Worm (Caenorhabditis elegans) whole organism, L2 larva: ENCODE measurements around the gene R07E3.7.

Experiments
- aly-2 ChIP-seq: fragments of 150-350 bp; optimal IDR thresholded peaks from 2 replicates; lab custom pipeline; 2014; ENCODE audit warnings: missing biosample characterization, missing genetic modification characterization
- elt-3 ChIP-seq: sonication (generic microtip); optimal IDR thresholded peaks from 2 replicates; lab custom pipeline; 2017; ENCODE audit warnings: missing biosample characterization, missing genetic modification characterization
- lin-13 ChIP-seq: fragments of 150-350 bp; optimal IDR thresholded peaks from 2 replicates; lab custom pipeline; 2014; ENCODE audit warnings: missing biosample characterization, missing genetic modification reagents, missing genetic modification characterization
- lin-39 ChIP-seq: fragments of 150-350 bp; optimal IDR thresholded peaks from 2 replicates; lab custom pipeline; 2014; ENCODE audit warnings: missing biosample characterization, missing genetic modification reagents, missing genetic modification characterization
- lsy-2 ChIP-seq, 2 experiments: fragments of 150-350 bp in 1 of 2; sonication (generic microtip) in 1 of 2; optimal IDR thresholded peaks; 2 replicates each; lab custom pipeline; 2014 to 2017; ENCODE audit warnings: missing biosample characterization in 2 of 2, missing genetic modification characterization in 2 of 2
- mab-5 ChIP-seq: fragments of 150-350 bp; optimal IDR thresholded peaks from 2 replicates; lab custom pipeline; 2014; ENCODE audit warnings: missing biosample characterization, missing genetic modification characterization
- nhr-11 ChIP-seq: fragments of 150-350 bp; optimal IDR thresholded peaks from 2 replicates; lab custom pipeline; 2014; ENCODE audit warnings: missing biosample characterization, missing genetic modification characterization
- nhr-12 ChIP-seq: fragments of 150-350 bp; optimal IDR thresholded peaks from 2 replicates; lab custom pipeline; 2014; ENCODE audit warnings: missing biosample characterization, missing genetic modification characterization
- nhr-21 ChIP-seq: fragments of 150-350 bp; optimal IDR thresholded peaks from 2 replicates; lab custom pipeline; 2014; ENCODE audit warnings: missing biosample characterization, missing genetic modification characterization
- nhr-237 ChIP-seq: fragments of 150-350 bp; optimal IDR thresholded peaks from 2 replicates; lab custom pipeline; 2014; ENCODE audit warnings: missing biosample characterization, missing genetic modification characterization
- peb-1 ChIP-seq: fragments of 150-350 bp; optimal IDR thresholded peaks from 2 replicates; lab custom pipeline; 2014; ENCODE audit warnings: missing biosample characterization, missing genetic modification characterization
- skn-1 ChIP-seq: sonication (generic microtip); optimal IDR thresholded peaks from 2 replicates; lab custom pipeline; 2017; ENCODE audit warnings: missing biosample characterization, missing genetic modification characterization
- unc-39 ChIP-seq: fragments of 150-350 bp; optimal IDR thresholded peaks from 2 replicates; lab custom pipeline; 2014; ENCODE audit warnings: missing biosample characterization, missing genetic modification characterization
- ztf-11 ChIP-seq: sonication (generic microtip); optimal IDR thresholded peaks from 2 replicates; lab custom pipeline; 2017; ENCODE audit warnings: missing biosample characterization, missing genetic modification characterization

- TF ChIP-seq skn-1 (tag; lab: Kevin White, UChicago) = no peak
- no peak for TF ChIP-seq lsy-2 (tag; optimal IDR thresholded peaks at IDR 0.05; lab: Kevin White, UChicago)
- TF ChIP-seq nhr-12 (tag; lab: Kevin White, UChicago) = no peak
- no peak for TF ChIP-seq lin-39 (tag; lab: Kevin White, UChicago)
- no peak for TF ChIP-seq lin-13 (GFP tag; lab: Kevin White, UChicago)
- no peak for TF ChIP-seq unc-39 (tag; lab: Kevin White, UChicago)
- no peak for TF ChIP-seq peb-1 (tag; lab: Kevin White, UChicago)
- no peak for TF ChIP-seq nhr-11 (tag; lab: Kevin White, UChicago)
- TF ChIP-seq elt-3 (tag; lab: Kevin White, UChicago) = no peak
- TF ChIP-seq nhr-21 = no peak
- no peak for TF ChIP-seq ztf-11 (tag; lab: Kevin White, UChicago)
- no peak for TF ChIP-seq nhr-237 (tag; lab: Kevin White, UChicago)
- no peak for TF ChIP-seq aly-2 (tag; lab: Kevin White, UChicago)
- TF ChIP-seq mab-5 (tag; lab: Kevin White, UChicago) = no peak
These were observed 28.1 kb downstream of the R07E3.7 start, which contains the start of gene acl-5 for ce11 chrX:10327323-10328022.
